Worm (Caenorhabditis elegans) whole organism, late embryonic: ENCODE data around the gene F23B12.7.

Experiments used
- F13H6.1 ChIP-seq: sonication (generic microtip); optimal IDR thresholded peaks from 2 replicates; lab custom pipeline; 2016; ENCODE audit warnings: missing genetic modification characterization, missing compliant biosample characterization
- ama-1 ChIP-seq: fragments of 150-350 bp; optimal IDR thresholded peaks from 2 replicates; lab custom pipeline; 2014
- ceh-19 ChIP-seq: fragments of 200-800 bp; sonication (Bioruptor generic); optimal IDR thresholded peaks from 2 replicates; lab custom pipeline; 2018; ENCODE audit warnings: mild to moderate bottlenecking, missing genetic modification characterization, missing compliant biosample characterization
- ceh-22 ChIP-seq: sonication (generic microtip); optimal IDR thresholded peaks from 2 replicates; lab custom pipeline; 2017; ENCODE audit warnings: missing biosample characterization, missing genetic modification characterization
- ceh-31 ChIP-seq: sonication (generic microtip); optimal IDR thresholded peaks from 2 replicates; lab custom pipeline; 2016; ENCODE audit warnings: missing genetic modification characterization, missing compliant biosample characterization
- ceh-34 ChIP-seq: sonication (generic microtip); optimal IDR thresholded peaks from 2 replicates; lab custom pipeline; 2016; ENCODE audit warnings: mild to moderate bottlenecking, missing genetic modification characterization, missing compliant biosample characterization
- che-1 ChIP-seq: sonication (generic microtip); optimal IDR thresholded peaks from 2 replicates; lab custom pipeline; 2016; ENCODE audit warnings: mild to moderate bottlenecking, missing genetic modification characterization, missing compliant biosample characterization
- dmd-4 ChIP-seq: sonication (generic microtip); optimal IDR thresholded peaks from 2 replicates; lab custom pipeline; 2016; ENCODE audit warnings: borderline replicate concordance, missing genetic modification characterization, missing compliant biosample characterization
- elt-2 ChIP-seq: sonication (generic microtip); optimal IDR thresholded peaks from 2 replicates; lab custom pipeline; 2016; ENCODE audit warnings: missing genetic modification reagents, missing genetic modification characterization, missing compliant biosample characterization
- fax-1 ChIP-seq: sonication (generic microtip); optimal IDR thresholded peaks from 2 replicates; lab custom pipeline; 2016; ENCODE audit warnings: missing genotype, missing genetic modification characterization, missing compliant biosample characterization
- fkh-6 ChIP-seq: sonication (generic microtip); optimal IDR thresholded peaks from 2 replicates; lab custom pipeline; 2016; ENCODE audit warnings: missing genetic modification characterization, missing compliant biosample characterization
- lin-11 ChIP-seq: fragments of 200-800 bp; sonication (Bioruptor generic); optimal IDR thresholded peaks from 2 replicates; lab custom pipeline; 2018; ENCODE audit warnings: mild to moderate bottlenecking, missing genetic modification characterization, missing compliant biosample characterization
- nfya-1 ChIP-seq: sonication (generic microtip); optimal IDR thresholded peaks from 2 replicates; lab custom pipeline; 2017; ENCODE audit warnings: missing genetic modification characterization, mild to moderate bottlenecking, missing compliant biosample characterization, antibody characterized with exemption, moderate library complexity
- pat-9 ChIP-seq: fragments of 200-800 bp; sonication (Bioruptor generic); optimal IDR thresholded peaks from 2 replicates; lab custom pipeline; 2018; ENCODE audit warnings: mild to moderate bottlenecking, missing genetic modification characterization, moderate library complexity, missing compliant biosample characterization
- pha-2 ChIP-seq: sonication (generic microtip); optimal IDR thresholded peaks from 2 replicates; lab custom pipeline; 2017; ENCODE audit warnings: mild to moderate bottlenecking, missing genetic modification characterization, missing compliant biosample characterization
- ref-2 ChIP-seq: sonication (generic microtip); optimal IDR thresholded peaks from 2 replicates; lab custom pipeline; 2016; ENCODE audit warnings: missing genetic modification characterization, missing compliant biosample characterization
- rnt-1 ChIP-seq: sonication (generic microtip); optimal IDR thresholded peaks from 2 replicates; lab custom pipeline; 2016; ENCODE audit warnings: missing genetic modification characterization, missing compliant biosample characterization
- sdc-2 ChIP-seq: sonication (generic microtip); optimal IDR thresholded peaks from 2 replicates; lab custom pipeline; 2016; ENCODE audit warnings: missing genotype, missing genetic modification characterization, missing compliant biosample characterization
- syd-9 ChIP-seq: sonication (generic microtip); optimal IDR thresholded peaks from 2 replicates; lab custom pipeline; 2016; ENCODE audit warnings: mild to moderate bottlenecking, missing genetic modification characterization, moderate library complexity, missing compliant biosample characterization
- tbx-2 ChIP-seq: sonication (generic microtip); optimal IDR thresholded peaks from 2 replicates; lab custom pipeline; 2016; ENCODE audit warnings: missing genetic modification characterization, missing compliant biosample characterization
- tbx-7 ChIP-seq: sonication (generic microtip); optimal IDR thresholded peaks from 2 replicates; lab custom pipeline; 2016; ENCODE audit warnings: missing genotype, missing genetic modification characterization, missing compliant biosample characterization
- unc-55 ChIP-seq: sonication (generic microtip); optimal IDR thresholded peaks from 2 replicates; lab custom pipeline; 2017; ENCODE audit warnings: missing biosample characterization, missing genetic modification reagents, missing genetic modification characterization

F23B12.7 gene

DNA sequence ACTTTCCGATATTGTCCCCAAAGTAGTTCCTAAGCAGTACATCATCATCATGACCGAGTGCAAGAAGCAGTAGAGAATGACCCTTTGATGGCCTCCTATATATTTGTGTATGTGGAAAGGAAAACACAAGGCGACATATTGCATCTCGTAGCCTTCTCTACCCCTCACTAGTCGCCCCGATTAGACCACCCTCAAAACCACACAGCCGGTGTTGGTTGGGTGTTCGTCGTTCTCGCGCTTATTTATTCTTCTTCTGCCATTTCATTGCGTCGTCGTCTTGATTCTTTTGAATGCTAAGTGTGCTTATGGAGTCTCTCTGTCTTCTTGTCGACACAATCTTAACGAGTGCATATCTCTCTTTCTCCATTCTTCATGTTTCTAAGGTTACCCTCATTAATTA is 48.7 kb downstream of the F23B12.7 start:
- TF ChIP-seq sdc-2 (tag; lab: Kevin White, UChicago), result no peak
- no peak for TF ChIP-seq ama-1
- peak; percentile 18 for TF ChIP-seq ceh-34 (tag; lab: Kevin White, UChicago)
- peak; percentile 29 for TF ChIP-seq ceh-31 (tag; lab: Kevin White, UChicago)
- TF ChIP-seq ceh-19 (GFP tag; lab: Kevin White, UChicago), result no peak
- TF ChIP-seq fkh-6 (tag; lab: Kevin White, UChicago), result no peak
- peak; percentile 32 for TF ChIP-seq nfya-1
- no peak for TF ChIP-seq dmd-4 (tag; lab: Kevin White, UChicago)
- no peak for TF ChIP-seq tbx-7 (tag; lab: Kevin White, UChicago)
- peak; percentile 29 for TF ChIP-seq elt-2 (tag; lab: Kevin White, UChicago)
- no peak for TF ChIP-seq F13H6.1 (tag; lab: Kevin White, UChicago)
- TF ChIP-seq tbx-2 (tag; lab: Kevin White, UChicago), result peak; percentile 40

DNA sequence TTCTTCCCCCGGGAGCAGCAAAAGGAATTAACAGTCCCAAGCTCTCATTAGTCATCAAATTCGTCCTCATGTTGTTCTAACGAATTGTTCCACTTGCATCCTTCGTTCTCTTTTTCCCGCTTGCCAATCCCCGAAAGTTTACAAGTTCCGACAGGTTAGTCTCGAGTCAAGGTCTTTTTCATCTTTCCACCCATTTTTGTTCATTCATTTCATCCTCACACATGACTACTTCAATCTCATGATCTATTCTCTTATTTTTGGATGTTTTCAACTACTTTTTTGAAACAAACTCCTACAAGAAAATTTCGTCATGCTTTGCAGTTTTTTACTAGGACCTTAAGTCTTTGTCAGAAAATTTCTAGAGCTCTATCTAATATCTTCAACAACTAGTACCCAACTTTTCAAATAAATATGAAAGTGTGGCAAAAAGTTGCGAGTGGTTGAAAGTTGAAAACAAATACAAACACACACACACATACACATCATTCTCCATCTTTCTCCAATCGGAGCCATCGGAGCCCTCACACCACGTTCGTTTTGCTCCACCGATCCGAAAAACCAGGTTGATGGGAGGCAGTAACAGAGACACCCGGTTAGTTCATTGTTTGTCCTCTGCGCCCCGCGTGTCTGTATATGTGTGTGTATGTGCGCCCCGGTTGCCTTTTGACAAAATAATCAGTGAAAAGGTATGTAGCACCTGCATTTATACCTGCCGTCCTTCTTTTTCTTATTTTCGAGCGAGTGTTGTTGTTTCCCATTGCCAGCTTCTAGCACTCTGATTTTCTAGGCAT is 49.8 kb downstream of the F23B12.7 start:
- TF ChIP-seq fax-1 (no peak), pat-9 (tag; lab: Kevin White, UChicago) (no peak), unc-55 (GFP tag; lab: Kevin White, UChicago) (no peak), pha-2 (no peak)

ce11 chrV:14500554-14500953 is 51.1 kb downstream of the F23B12.7 start:
- TF ChIP-seq ceh-31 (tag; lab: Kevin White, UChicago) (peak; percentile 15), rnt-1 (no peak)

- peak; percentile 15 for TF ChIP-seq ceh-19 (GFP tag; lab: Kevin White, UChicago)
- peak; percentile 8 for TF ChIP-seq ceh-22 (tag; lab: Kevin White, UChicago)
- TF ChIP-seq elt-2 (tag; lab: Kevin White, UChicago), result peak; percentile 31
- TF ChIP-seq che-1, result no peak
- peak; percentile 8 for TF ChIP-seq syd-9 (tag; lab: Kevin White, UChicago)
- TF ChIP-seq ref-2 (tag; lab: Kevin White, UChicago), result peak; percentile 34
- TF ChIP-seq lin-11 (tag; lab: Kevin White, UChicago), result no peak
- TF ChIP-seq tbx-2 (tag; lab: Kevin White, UChicago), result peak; percentile 8
Observed at ce11 chrV:14501136-14501535, 51.6 kb downstream of the F23B12.7 start, which contains the start of gene R02D5.24. Gene R02D5.24 (plus strand): TSS chrV:14501340.
